Fruit fly (Drosophila melanogaster): ENCODE results near the gene CG13026.

Gene CG13026

DNA sequence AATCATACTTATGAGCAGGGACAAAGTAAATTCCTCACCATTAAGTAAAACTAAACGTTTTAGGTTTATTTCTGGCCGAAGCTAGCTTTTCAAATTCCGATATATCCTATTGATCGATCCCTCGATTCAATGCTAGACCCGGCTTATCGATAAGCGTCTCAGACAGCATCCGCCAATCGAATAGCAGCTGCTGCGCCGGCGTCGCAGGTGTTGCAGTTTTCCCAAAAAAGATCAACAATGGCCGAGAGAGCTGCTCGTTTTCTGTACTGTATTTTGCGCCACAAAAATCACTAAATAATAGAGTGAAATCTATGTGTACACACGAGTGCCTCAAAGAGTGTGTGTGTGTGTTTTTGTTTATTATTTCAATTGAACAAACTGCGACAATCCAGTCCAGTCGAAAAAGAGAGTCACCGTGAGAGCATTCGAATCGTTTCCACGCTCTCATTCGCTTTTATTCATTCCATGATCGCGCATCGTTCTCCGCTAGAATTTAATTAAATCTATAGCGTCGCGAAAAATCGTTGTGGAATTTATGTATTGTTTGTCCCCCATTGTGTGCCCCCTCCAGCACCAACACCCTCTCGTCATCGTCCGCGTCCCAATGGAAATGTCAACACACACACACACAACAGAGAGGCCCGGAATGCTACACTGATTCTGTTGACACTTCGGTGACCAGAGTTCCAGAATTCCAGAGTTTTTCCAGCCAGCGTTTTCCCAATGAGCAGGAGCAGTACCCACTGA lies 12.3 kb downstream of the CG13026 start:
- TF ChIP-seq topi (GFP tag; optimal IDR thresholded peaks at IDR 0.05) (no peak), salr (GFP tag; optimal IDR thresholded peaks at IDR 0.05) (no peak), CG11294 (GFP tag; IDR thresholded peaks at IDR 0.05) (no peak), CG16779 (tag; optimal IDR thresholded peaks at IDR 0.05) (no peak), CG32006 (GFP tag; optimal IDR thresholded peaks at IDR 0.05) (no peak), Sox15 (GFP tag; optimal IDR thresholded peaks at IDR 0.05) (no peak), Eip93F (GFP tag; optimal IDR thresholded peaks at IDR 0.05) (no peak), fd85E (GFP tag; optimal IDR thresholded peaks at IDR 0.05) (no peak), Lpt (GFP tag; optimal IDR thresholded peaks at IDR 0.05) (no peak), CG3919 (GFP tag; optimal IDR thresholded peaks at IDR 0.05) (no peak), acj6 (GFP tag; optimal IDR thresholded peaks at IDR 0.05) (no peak), svp (GFP tag) (no peak), CG6792 (GFP tag; optimal IDR thresholded peaks at IDR 0.05) (no peak), Smox (GFP tag; optimal IDR thresholded peaks at IDR 0.05) (no peak), vri (GFP tag; optimal IDR thresholded peaks at IDR 0.05) (no peak), CG34406 (GFP tag; optimal IDR thresholded peaks at IDR 0.05) (no peak)

DNA sequence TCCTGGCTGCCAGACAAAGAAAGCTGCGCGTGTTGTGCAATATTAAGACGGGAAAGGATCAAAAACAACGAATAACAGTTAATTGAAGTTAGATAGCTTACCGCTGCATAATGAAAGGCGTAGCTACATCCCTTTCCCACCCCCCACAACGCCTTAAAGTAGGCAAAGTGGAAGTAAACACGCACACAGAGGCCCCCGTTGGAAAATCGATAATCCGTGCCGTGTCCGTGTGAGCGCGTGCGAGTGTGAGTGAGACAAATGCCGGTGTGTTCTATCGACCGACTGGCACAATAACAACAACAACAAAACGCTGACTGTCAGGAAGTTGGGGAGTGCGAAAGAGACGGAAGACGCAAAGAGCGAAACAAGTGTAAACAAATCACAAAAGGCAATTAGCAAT lies 13.6 kb downstream of the CG13026 start:
- TF ChIP-seq Ets21C (GFP tag; optimal IDR thresholded peaks at IDR 0.05) (no peak), Met (GFP tag; optimal IDR thresholded peaks at IDR 0.05) (no peak), CG3032 (tag; optimal IDR thresholded peaks at IDR 0.05) (no peak), CG8119 (GFP tag; IDR thresholded peaks at IDR 0.05) (no peak), Sox15 (GFP tag; optimal IDR thresholded peaks at IDR 0.05) (no peak), Eip93F (GFP tag; optimal IDR thresholded peaks at IDR 0.05) (no peak), Hr4 (GFP tag; optimal IDR thresholded peaks at IDR 0.05) (no peak), Sox14 (GFP tag; optimal IDR thresholded peaks at IDR 0.05) (no peak), eg (GFP tag; IDR thresholded peaks at IDR 0.05) (no peak), CG6808 (GFP tag; optimal IDR thresholded peaks at IDR 0.05) (no peak), CG1621 (tag; optimal IDR thresholded peaks at IDR 0.05) (no peak), CG8632 (GFP tag; optimal IDR thresholded peaks at IDR 0.05) (no peak), dsx (GFP tag; optimal IDR thresholded peaks at IDR 0.05; ENCODE audit: poor library complexity, severe bottlenecking) (no peak), CG31627 (GFP tag; optimal IDR thresholded peaks at IDR 0.05) (no peak)

DNA sequence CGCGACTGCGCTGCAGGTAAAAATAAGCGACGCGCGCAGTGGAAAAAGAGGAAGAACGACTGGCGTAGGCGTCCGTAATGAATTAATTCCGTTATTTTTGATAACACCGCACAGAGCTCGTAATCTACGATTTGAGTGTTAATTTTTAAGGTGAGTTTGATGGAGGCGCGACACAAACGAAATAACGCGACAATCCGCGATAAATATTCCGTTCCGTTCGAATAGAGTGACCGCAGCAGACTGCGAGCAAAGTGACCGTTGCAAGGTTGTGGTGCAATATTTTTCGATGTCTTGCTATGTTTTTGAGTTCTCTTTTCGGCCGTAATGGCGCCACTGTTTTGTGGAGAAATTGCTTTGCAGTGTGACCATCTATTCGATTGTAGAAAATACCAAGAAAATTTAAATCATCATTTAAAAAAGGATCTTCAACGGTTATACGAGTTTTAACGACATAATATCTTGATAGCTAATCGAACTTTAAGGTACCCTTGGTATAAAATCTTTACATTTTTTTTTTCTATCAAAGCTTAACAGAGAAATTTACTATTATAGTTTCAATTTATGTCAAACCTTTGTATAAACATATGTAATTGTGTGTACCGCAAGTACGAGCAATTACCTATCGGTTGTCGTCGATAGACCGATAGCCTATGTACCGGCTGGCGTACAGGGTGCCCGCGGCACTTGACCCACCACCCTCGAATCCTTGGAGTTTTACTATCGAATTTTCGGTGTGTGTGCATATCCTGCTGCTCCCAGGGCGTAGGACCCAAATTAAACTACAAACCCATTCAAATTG lies 14.3 kb downstream of the CG13026 start, which contains the start of the genes CG43954, Lasp and Dab:
Gene CG43954 (minus strand): TSS at position 248 of the 799 bp plus-strand sequence.
Gene Lasp (minus strand): TSS at position 248 of the 799 bp plus-strand sequence.
Gene Dab (plus strand): TSS at position 697 of the 799 bp plus-strand sequence.
- TF ChIP-seq dsx (GFP tag; optimal IDR thresholded peaks at IDR 0.05; ENCODE audit: poor library complexity, severe bottlenecking) (no peak), CG9139 (GFP tag; optimal IDR thresholded peaks at IDR 0.05) (peak; percentile 20), CG6808 (GFP tag; optimal IDR thresholded peaks at IDR 0.05) (no peak), eg (GFP tag; IDR thresholded peaks at IDR 0.05) (peak; percentile 50; the same call in 2 of the 3 replicates), CG1621 (tag; optimal IDR thresholded peaks at IDR 0.05) (peak; percentile 22), CG8319 (GFP tag; optimal IDR thresholded peaks at IDR 0.05) (no peak), CG11902 (GFP tag; optimal IDR thresholded peaks at IDR 0.05) (no peak), spab (GFP tag; optimal IDR thresholded peaks at IDR 0.05) (no peak), fkh (GFP tag; optimal IDR thresholded peaks at IDR 0.05) (no peak), Sox14 (GFP tag; optimal IDR thresholded peaks at IDR 0.05) (peak; percentile 29), OdsH (GFP tag; optimal IDR thresholded peaks at IDR 0.05) (no peak), acj6 (GFP tag; optimal IDR thresholded peaks at IDR 0.05) (no peak), fd85E (GFP tag; optimal IDR thresholded peaks at IDR 0.05) (no peak), cyc (GFP tag; optimal IDR thresholded peaks at IDR 0.05) (no peak), CG31627 (GFP tag; optimal IDR thresholded peaks at IDR 0.05) (peak; percentile 28), CG32006 (GFP tag; optimal IDR thresholded peaks at IDR 0.05) (no peak), esn (GFP tag; optimal IDR thresholded peaks at IDR 0.05) (peak; percentile 22), net (GFP tag; optimal IDR thresholded peaks at IDR 0.05) (peak; percentile 32), Ets96B (tag; optimal IDR thresholded peaks at IDR 0.05) (no peak), CG3919 (GFP tag; optimal IDR thresholded peaks at IDR 0.05) (peak; percentile 59), achi (GFP tag; optimal IDR thresholded peaks at IDR 0.05) (peak; percentile 7), fd59A (GFP tag; optimal IDR thresholded peaks at IDR 0.05) (no peak), CG3032 (tag; optimal IDR thresholded peaks at IDR 0.05) (peak; percentile 8), Hr38 (GFP tag; optimal IDR thresholded peaks at IDR 0.05) (no peak), Gug (GFP tag; IDR thresholded peaks at IDR 0.05) (no peak), Eip93F (GFP tag; optimal IDR thresholded peaks at IDR 0.05) (no peak), CG4318 (GFP tag; optimal IDR thresholded peaks at IDR 0.05) (no peak), CG10631 (GFP tag; optimal IDR thresholded peaks at IDR 0.05) (no peak), Smox (GFP tag; optimal IDR thresholded peaks at IDR 0.05) (no peak), CG8119 (GFP tag; IDR thresholded peaks at IDR 0.05) (no peak)

Data from whole organism, prepupa.